Worm (Caenorhabditis elegans) whole organism, L2 larva: ENCODE data around the gene sid-5.

Source experiments
- Y55F3AM.14 ChIP-seq: fragments of 200-800 bp; sonication (Bioruptor generic); optimal IDR thresholded peaks from 2 replicates; lab custom pipeline; 2018; ENCODE audit warnings: mild to moderate bottlenecking, missing genetic modification characterization, missing compliant biosample characterization
- ZK546.5 ChIP-seq: sonication (generic microtip); optimal IDR thresholded peaks from 2 replicates; lab custom pipeline; 2017; ENCODE audit warnings: missing biosample characterization, missing genetic modification characterization
- alr-1 ChIP-seq: fragments of 150-350 bp; optimal IDR thresholded peaks from 2 replicates; lab custom pipeline; 2014; ENCODE audit warnings: missing biosample characterization, missing genetic modification characterization
- aly-2 ChIP-seq: fragments of 150-350 bp; optimal IDR thresholded peaks from 2 replicates; lab custom pipeline; 2014; ENCODE audit warnings: missing biosample characterization, missing genetic modification characterization
- ama-1 ChIP-seq: fragments of 150-350 bp; optimal IDR thresholded peaks from 2 replicates; lab custom pipeline; 2018; ENCODE audit warnings: inconsistent platforms
- blmp-1 ChIP-seq: sonication (generic microtip); optimal IDR thresholded peaks from 2 replicates; lab custom pipeline; 2017; ENCODE audit warnings: missing genetic modification characterization, mild to moderate bottlenecking, missing compliant biosample characterization, antibody characterized with exemption, moderate library complexity; ENCODE audit not compliant: insufficient read depth
- ceh-16 ChIP-seq: fragments of 150-350 bp; optimal IDR thresholded peaks from 2 replicates; lab custom pipeline; 2014; ENCODE audit warnings: missing biosample characterization, missing genetic modification characterization
- ceh-82 ChIP-seq: fragments of 150-350 bp; optimal IDR thresholded peaks from 2 replicates; lab custom pipeline; 2014; ENCODE audit warnings: missing biosample characterization, missing genetic modification characterization
- crh-2 ChIP-seq: sonication (generic microtip); optimal IDR thresholded peaks from 2 replicates; lab custom pipeline; 2017; ENCODE audit warnings: missing biosample characterization, missing genetic modification characterization
- egl-27 ChIP-seq: sonication (generic microtip); optimal IDR thresholded peaks from 3 replicates; lab custom pipeline; 2017; ENCODE audit warnings: missing biosample characterization, missing genetic modification reagents, missing genetic modification characterization
- elt-1 ChIP-seq: fragments of 150-350 bp; optimal IDR thresholded peaks from 2 replicates; lab custom pipeline; 2014; ENCODE audit warnings: missing biosample characterization, missing genetic modification characterization
- elt-3 ChIP-seq: sonication (generic microtip); optimal IDR thresholded peaks from 2 replicates; lab custom pipeline; 2017; ENCODE audit warnings: missing biosample characterization, missing genetic modification characterization
- fos-1 ChIP-seq: fragments of 150-350 bp; optimal IDR thresholded peaks from 2 replicates; lab custom pipeline; 2014; ENCODE audit warnings: missing biosample characterization, missing genetic modification characterization
- gmeb-1 ChIP-seq: fragments of 150-350 bp; optimal IDR thresholded peaks from 2 replicates; lab custom pipeline; 2014; ENCODE audit warnings: missing biosample characterization, missing genetic modification characterization
- lin-11 ChIP-seq: fragments of 150-350 bp; sonication (generic microtip); optimal IDR thresholded peaks from 2 replicates; lab custom pipeline; 2014; ENCODE audit warnings: missing biosample characterization, missing genetic modification characterization, inconsistent platforms, mixed read lengths
- lin-13 ChIP-seq: fragments of 150-350 bp; optimal IDR thresholded peaks from 2 replicates; lab custom pipeline; 2014; ENCODE audit warnings: missing biosample characterization, missing genetic modification reagents, missing genetic modification characterization
- lin-39 ChIP-seq: fragments of 150-350 bp; optimal IDR thresholded peaks from 2 replicates; lab custom pipeline; 2014; ENCODE audit warnings: missing biosample characterization, missing genetic modification reagents, missing genetic modification characterization
- lsy-2 ChIP-seq, 2 experiments: fragments of 150-350 bp in 1 of 2; sonication (generic microtip) in 1 of 2; optimal IDR thresholded peaks; 2 replicates each; lab custom pipeline; 2014 to 2017; ENCODE audit warnings: missing biosample characterization in 2 of 2, missing genetic modification characterization in 2 of 2
- mab-5 ChIP-seq: fragments of 150-350 bp; optimal IDR thresholded peaks from 2 replicates; lab custom pipeline; 2014; ENCODE audit warnings: missing biosample characterization, missing genetic modification characterization
- mdl-1 ChIP-seq, 2 experiments: fragments of 150-350 bp in 1 of 2; sonication (generic microtip) in 1 of 2; optimal IDR thresholded peaks; 2 replicates each; lab custom pipeline; 2017; ENCODE audit warnings: missing biosample characterization in 2 of 2, missing genetic modification characterization in 2 of 2
- nhr-10 ChIP-seq: sonication (generic microtip); optimal IDR thresholded peaks from 2 replicates; lab custom pipeline; 2017; ENCODE audit warnings: missing biosample characterization, missing genetic modification characterization
- nhr-11 ChIP-seq: fragments of 150-350 bp; optimal IDR thresholded peaks from 2 replicates; lab custom pipeline; 2014; ENCODE audit warnings: missing biosample characterization, missing genetic modification characterization
- nhr-12 ChIP-seq: fragments of 150-350 bp; optimal IDR thresholded peaks from 2 replicates; lab custom pipeline; 2014; ENCODE audit warnings: missing biosample characterization, missing genetic modification characterization
- nhr-129 ChIP-seq: fragments of 150-350 bp; optimal IDR thresholded peaks from 2 replicates; lab custom pipeline; 2014; ENCODE audit warnings: missing biosample characterization, missing genetic modification characterization
- nhr-21 ChIP-seq: fragments of 150-350 bp; optimal IDR thresholded peaks from 2 replicates; lab custom pipeline; 2014; ENCODE audit warnings: missing biosample characterization, missing genetic modification characterization
- nhr-25 ChIP-seq: fragments of 150-350 bp; sonication (generic microtip); optimal IDR thresholded peaks from 3 replicates; lab custom pipeline; 2014; ENCODE audit warnings: missing biosample characterization, missing genetic modification characterization
- nhr-6 ChIP-seq: fragments of 150-350 bp; optimal IDR thresholded peaks from 2 replicates; lab custom pipeline; 2014; ENCODE audit warnings: missing biosample characterization, missing genetic modification characterization
- nhr-77 ChIP-seq: fragments of 150-350 bp; optimal IDR thresholded peaks from 2 replicates; lab custom pipeline; 2014; ENCODE audit warnings: missing biosample characterization, missing genetic modification characterization
- sem-4 ChIP-seq: fragments of 150-350 bp; optimal IDR thresholded peaks from 2 replicates; lab custom pipeline; 2014; ENCODE audit warnings: missing biosample characterization, missing genetic modification reagents, missing genetic modification characterization
- skn-1 ChIP-seq: sonication (generic microtip); optimal IDR thresholded peaks from 2 replicates; lab custom pipeline; 2017; ENCODE audit warnings: missing biosample characterization, missing genetic modification characterization
- sma-3 ChIP-seq: sonication (generic microtip); optimal IDR thresholded peaks from 2 replicates; lab custom pipeline; 2016; ENCODE audit warnings: missing genetic modification reagents, missing genetic modification characterization, missing compliant biosample characterization
- sma-9 ChIP-seq, 2 experiments: fragments of 150-350 bp in 1 of 2; sonication (generic microtip) in 1 of 2; optimal IDR thresholded peaks; 2 replicates each; lab custom pipeline; 2014 to 2016; ENCODE audit warnings: missing genetic modification characterization in 2 of 2, mild to moderate bottlenecking in 1 of 2, missing biosample characterization in 1 of 2, missing compliant biosample characterization in 1 of 2, missing genetic modification reagents in 1 of 2, moderate library complexity in 1 of 2
- snpc-4 ChIP-seq: fragments of 150-350 bp; optimal IDR thresholded peaks from 2 replicates; lab custom pipeline; 2014; ENCODE audit warnings: missing biosample characterization, missing genetic modification characterization
- unc-39 ChIP-seq: fragments of 150-350 bp; optimal IDR thresholded peaks from 2 replicates; lab custom pipeline; 2014; ENCODE audit warnings: missing biosample characterization, missing genetic modification characterization
- unc-55 ChIP-seq: fragments of 150-350 bp; sonication (generic microtip); optimal IDR thresholded peaks from 3 replicates; lab custom pipeline; 2014; ENCODE audit warnings: missing biosample characterization, missing genetic modification reagents, missing genetic modification characterization
- unc-62 ChIP-seq: fragments of 150-350 bp; optimal IDR thresholded peaks from 2 replicates; lab custom pipeline; 2014; ENCODE audit warnings: missing biosample characterization, missing genetic modification reagents, missing genetic modification characterization
- zag-1 ChIP-seq: fragments of 150-350 bp; optimal IDR thresholded peaks from 2 replicates; lab custom pipeline; 2014; ENCODE audit warnings: missing biosample characterization, missing genetic modification characterization
- ztf-1 ChIP-seq: fragments of 200-800 bp; sonication (Bioruptor generic); conservative IDR thresholded peaks from 2 replicates; pipeline ENCODE4 v1.3.6; 2022; ENCODE audit warnings: missing genetic modification characterization, missing compliant biosample characterization
- ztf-11 ChIP-seq: sonication (generic microtip); optimal IDR thresholded peaks from 2 replicates; lab custom pipeline; 2017; ENCODE audit warnings: missing biosample characterization, missing genetic modification characterization

sid-5 gene

ce11 chrX:6940775-6941174 is 36.3 kb downstream of the sid-5 start:
- TF ChIP-seq ZK546.5 (tag; lab: Kevin White, UChicago) (no peak), nhr-77 (no peak), mdl-1 (tag; optimal IDR thresholded peaks at IDR 0.05; lab: Kevin White, UChicago) (no peak), ztf-11 (tag; lab: Kevin White, UChicago) (no peak), ceh-16 (tag; lab: Kevin White, UChicago) (no peak), nhr-12 (tag; lab: Kevin White, UChicago) (no peak), blmp-1 (tag; lab: Kevin White, UChicago) (no peak), sma-9 (GFP tag; optimal IDR thresholded peaks at IDR 0.05; lab: Kevin White, UChicago) (no peak), sma-9 (tag; optimal IDR thresholded peaks at IDR 0.05; lab: Kevin White, UChicago) (no peak), elt-1 (tag; lab: Kevin White, UChicago) (no peak), lin-13 (GFP tag; lab: Kevin White, UChicago) (no peak), alr-1 (tag; lab: Kevin White, UChicago) (no peak), ceh-82 (tag; lab: Kevin White, UChicago) (no peak), mab-5 (tag; lab: Kevin White, UChicago) (no peak), fos-1 (tag; lab: Kevin White, UChicago) (no peak), nhr-11 (tag; lab: Kevin White, UChicago) (no peak), nhr-129 (no peak), crh-2 (tag; lab: Kevin White, UChicago) (no peak), nhr-6 (tag; lab: Kevin White, UChicago) (no peak), gmeb-1 (tag; lab: Kevin White, UChicago) (no peak), Y55F3AM.14 (GFP tag; lab: Kevin White, UChicago) (no peak)

- TF ChIP-seq snpc-4 (tag; lab: Kevin White, UChicago) = no peak
- TF ChIP-seq alr-1 (tag; lab: Kevin White, UChicago) = no peak
- no peak for TF ChIP-seq lin-13 (GFP tag; lab: Kevin White, UChicago)
- TF ChIP-seq ama-1 (lab: Kevin White, UChicago) = no peak
- TF ChIP-seq nhr-10 (tag; lab: Kevin White, UChicago) = no peak
- no peak for TF ChIP-seq ZK546.5 (tag; lab: Kevin White, UChicago)
- TF ChIP-seq sma-3 (GFP tag; lab: Kevin White, UChicago) = peak; percentile 33
- no peak for TF ChIP-seq zag-1 (tag; lab: Kevin White, UChicago)
- TF ChIP-seq mab-5 (tag; lab: Kevin White, UChicago) = no peak
- no peak for TF ChIP-seq lin-11 (tag; lab: Kevin White, UChicago)
- no peak for TF ChIP-seq mdl-1 (tag; optimal IDR thresholded peaks at IDR 0.05; lab: Kevin White, UChicago)
- TF ChIP-seq crh-2 (tag; lab: Kevin White, UChicago) = no peak
- no peak for TF ChIP-seq unc-39 (tag; lab: Kevin White, UChicago)
- TF ChIP-seq elt-1 (tag; lab: Kevin White, UChicago) = peak; percentile 62
- no peak for TF ChIP-seq nhr-12 (tag; lab: Kevin White, UChicago)
- TF ChIP-seq gmeb-1 (tag; lab: Kevin White, UChicago) = no peak
- TF ChIP-seq sma-9 (GFP tag; optimal IDR thresholded peaks at IDR 0.05; lab: Kevin White, UChicago) = peak; percentile 74
- TF ChIP-seq sma-9 (tag; optimal IDR thresholded peaks at IDR 0.05; lab: Kevin White, UChicago) = no peak
- TF ChIP-seq egl-27 (tag; lab: Kevin White, UChicago) = no peak
- no peak for TF ChIP-seq nhr-25 (tag; lab: Kevin White, UChicago)
- TF ChIP-seq ztf-11 (tag; lab: Kevin White, UChicago) = no peak
- TF ChIP-seq unc-55 (GFP tag; lab: Kevin White, UChicago) = no peak
- TF ChIP-seq nhr-21 = peak; percentile 34
- no peak for TF ChIP-seq nhr-77
- TF ChIP-seq elt-3 = no peak
- no peak for TF ChIP-seq sem-4
- no peak for TF ChIP-seq skn-1 (tag; lab: Kevin White, UChicago)
- TF ChIP-seq lsy-2 (tag; optimal IDR thresholded peaks at IDR 0.05; lab: Kevin White, UChicago) = no peak
- TF ChIP-seq unc-62 (GFP tag; lab: Kevin White, UChicago) = no peak
- TF ChIP-seq ceh-16 (tag; lab: Kevin White, UChicago) = no peak
- TF ChIP-seq, all 48 proteins: peak for 4
Measured at ce11 chrX:6941711-6942110, 37.2 kb downstream of the sid-5 start.

- no peak for TF ChIP-seq alr-1 (tag; lab: Kevin White, UChicago)
- no peak for TF ChIP-seq ceh-82 (tag; lab: Kevin White, UChicago)
- no peak for TF ChIP-seq lin-11 (tag; lab: Kevin White, UChicago)
- TF ChIP-seq lin-39 (tag; lab: Kevin White, UChicago) = no peak
- TF ChIP-seq ama-1 (lab: Kevin White, UChicago) = no peak
- TF ChIP-seq snpc-4 (tag; lab: Kevin White, UChicago) = no peak
- no peak for TF ChIP-seq sma-3 (GFP tag; lab: Kevin White, UChicago)
- TF ChIP-seq skn-1 (tag; lab: Kevin White, UChicago) = no peak
- TF ChIP-seq blmp-1 (tag; lab: Kevin White, UChicago) = no peak
- TF ChIP-seq mab-5 (tag; lab: Kevin White, UChicago) = no peak
- TF ChIP-seq ztf-1 (GFP tag; lab: Robert Waterston, UW) = no peak
- TF ChIP-seq mdl-1 (tag; optimal IDR thresholded peaks at IDR 0.05; lab: Kevin White, UChicago) = no peak
- TF ChIP-seq ztf-11 (tag; lab: Kevin White, UChicago) = no peak
- no peak for TF ChIP-seq crh-2 (tag; lab: Kevin White, UChicago)
- no peak for TF ChIP-seq Y55F3AM.14 (GFP tag; lab: Kevin White, UChicago)
- TF ChIP-seq aly-2 = no peak
- no peak for TF ChIP-seq nhr-11 (tag; lab: Kevin White, UChicago)
Measured at ce11 chrX:6946789-6947188, 42.3 kb downstream of the sid-5 start.
